Fruit fly (Drosophila melanogaster): ENCODE data around the gene bur.

DNA sequence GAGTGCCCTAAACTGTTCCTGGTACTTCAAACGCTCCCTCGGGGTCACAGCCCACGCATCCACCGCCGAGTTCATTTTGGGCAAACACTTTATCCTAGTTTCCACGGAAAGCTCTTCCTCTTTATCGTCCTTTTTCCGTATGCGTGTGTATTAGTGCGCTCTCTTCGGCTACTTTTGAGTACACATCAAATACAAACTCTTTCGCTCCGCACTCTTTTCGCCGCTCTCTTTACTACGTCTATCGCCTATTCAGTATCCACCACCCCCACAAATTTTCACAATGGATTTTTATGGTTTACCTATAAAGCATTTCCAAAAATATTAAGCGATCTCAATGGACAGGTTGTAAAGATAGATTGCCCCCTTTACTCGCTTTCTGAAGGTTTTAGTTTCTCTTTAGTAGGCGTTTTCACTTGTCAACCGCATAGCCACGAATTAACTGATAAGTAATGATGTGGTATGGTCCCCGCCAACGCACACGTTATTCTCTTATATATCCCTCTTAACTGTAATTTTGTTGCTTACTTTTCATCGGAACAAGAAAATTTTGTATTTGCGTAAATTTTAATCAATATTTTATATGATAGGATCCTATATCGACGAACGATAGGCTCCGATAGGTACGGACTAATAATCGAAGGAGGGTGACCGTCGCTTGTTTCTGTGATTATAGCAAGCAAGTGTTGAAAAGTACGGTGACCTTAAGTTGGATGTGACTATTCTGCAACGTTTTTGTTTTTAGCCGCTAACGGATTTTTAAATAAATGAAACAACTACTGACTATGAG, 37.6 kb downstream of the bur start, which contains the start of gene Dap160:
- no peak for TF ChIP-seq CG33017 (tag; optimal IDR thresholded peaks at IDR 0.05)
- peak; percentile 0 for TF ChIP-seq CG7101 (tag; optimal IDR thresholded peaks at IDR 0.05)
- no peak for TF ChIP-seq CG5204 (GFP tag; optimal IDR thresholded peaks at IDR 0.05)
- peak; percentile 20 for TF ChIP-seq cic (GFP tag; optimal IDR thresholded peaks at IDR 0.05)
- TF ChIP-seq bab1 (GFP tag; optimal IDR thresholded peaks at IDR 0.05) = peak; percentile 34
- peak; percentile 28 for TF ChIP-seq CG14711 (tag; optimal IDR thresholded peaks at IDR 0.05)
- TF ChIP-seq toe (GFP tag; optimal IDR thresholded peaks at IDR 0.05) = peak; percentile 43

Measured in whole organism, adult.